Worm (Caenorhabditis elegans) whole organism, L2 larva: ENCODE measurements around the gene his-31.

ENCODE experiments used
- R02D3.7 ChIP-seq: fragments of 150-350 bp; optimal IDR thresholded peaks from 2 replicates; lab custom pipeline; 2014; ENCODE audit warnings: missing biosample characterization, missing genetic modification characterization
- ama-1 ChIP-seq: fragments of 150-350 bp; optimal IDR thresholded peaks from 2 replicates; lab custom pipeline; 2018; ENCODE audit warnings: inconsistent platforms
- blmp-1 ChIP-seq: sonication (generic microtip); optimal IDR thresholded peaks from 2 replicates; lab custom pipeline; 2017; ENCODE audit warnings: missing genetic modification characterization, mild to moderate bottlenecking, missing compliant biosample characterization, antibody characterized with exemption, moderate library complexity; ENCODE audit not compliant: insufficient read depth
- crh-2 ChIP-seq: sonication (generic microtip); optimal IDR thresholded peaks from 2 replicates; lab custom pipeline; 2017; ENCODE audit warnings: missing biosample characterization, missing genetic modification characterization
- egl-27 ChIP-seq: sonication (generic microtip); optimal IDR thresholded peaks from 3 replicates; lab custom pipeline; 2017; ENCODE audit warnings: missing biosample characterization, missing genetic modification reagents, missing genetic modification characterization
- elt-1 ChIP-seq: fragments of 150-350 bp; optimal IDR thresholded peaks from 2 replicates; lab custom pipeline; 2014; ENCODE audit warnings: missing biosample characterization, missing genetic modification characterization
- fos-1 ChIP-seq: fragments of 150-350 bp; optimal IDR thresholded peaks from 2 replicates; lab custom pipeline; 2014; ENCODE audit warnings: missing biosample characterization, missing genetic modification characterization
- lin-11 ChIP-seq: fragments of 150-350 bp; sonication (generic microtip); optimal IDR thresholded peaks from 2 replicates; lab custom pipeline; 2014; ENCODE audit warnings: missing biosample characterization, missing genetic modification characterization, inconsistent platforms, mixed read lengths
- lin-13 ChIP-seq: fragments of 150-350 bp; optimal IDR thresholded peaks from 2 replicates; lab custom pipeline; 2014; ENCODE audit warnings: missing biosample characterization, missing genetic modification reagents, missing genetic modification characterization
- nhr-6 ChIP-seq: fragments of 150-350 bp; optimal IDR thresholded peaks from 2 replicates; lab custom pipeline; 2014; ENCODE audit warnings: missing biosample characterization, missing genetic modification characterization
- skn-1 ChIP-seq: sonication (generic microtip); optimal IDR thresholded peaks from 2 replicates; lab custom pipeline; 2017; ENCODE audit warnings: missing biosample characterization, missing genetic modification characterization
- unc-62 ChIP-seq: fragments of 150-350 bp; optimal IDR thresholded peaks from 2 replicates; lab custom pipeline; 2014; ENCODE audit warnings: missing biosample characterization, missing genetic modification reagents, missing genetic modification characterization
- zag-1 ChIP-seq: fragments of 150-350 bp; optimal IDR thresholded peaks from 2 replicates; lab custom pipeline; 2014; ENCODE audit warnings: missing biosample characterization, missing genetic modification characterization
- ztf-11 ChIP-seq: sonication (generic microtip); optimal IDR thresholded peaks from 2 replicates; lab custom pipeline; 2017; ENCODE audit warnings: missing biosample characterization, missing genetic modification characterization

DNA sequence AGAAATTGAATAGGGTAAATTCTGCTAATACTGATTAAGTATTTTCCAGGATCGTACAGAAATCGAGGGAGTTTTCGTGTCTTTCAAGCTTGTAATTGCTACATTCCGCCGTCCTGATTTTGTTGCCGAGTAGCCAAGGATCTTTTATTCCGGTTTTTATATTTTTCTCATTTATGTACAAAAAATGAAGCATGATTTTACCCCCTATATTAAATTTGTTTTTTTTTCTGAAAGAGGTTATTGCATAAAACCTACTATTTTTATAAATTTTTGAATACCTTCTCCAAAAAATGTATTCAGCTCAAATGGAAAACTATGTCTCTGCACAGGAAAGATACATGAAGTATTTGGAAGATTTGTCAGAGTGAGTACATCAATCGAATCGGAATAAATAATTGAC is 34.1 kb downstream of the his-31 start, which contains the start of gene F35H10.6:
- TF ChIP-seq lin-13 (GFP tag; lab: Kevin White, UChicago) (no peak), ama-1 (lab: Kevin White, UChicago) (no peak), egl-27 (no peak), zag-1 (no peak), R02D3.7 (tag; lab: Kevin White, UChicago) (no peak), skn-1 (no peak), fos-1 (tag; lab: Kevin White, UChicago) (no peak), lin-11 (no peak), ztf-11 (no peak), nhr-6 (no peak), blmp-1 (tag; lab: Kevin White, UChicago) (no peak), elt-1 (no peak), unc-62 (no peak), crh-2 (tag; lab: Kevin White, UChicago) (no peak)
